Fruit fly (Drosophila melanogaster) whole organism, pupa: ENCODE data around the gene CG43246.

ENCODE experiments used
- CG10348 ChIP-seq: fragments of 200-800 bp; sonication (Bioruptor generic); IDR thresholded peaks from 2 replicates; pipeline ENCODE4 v1.3.6; 2022; ENCODE audit warnings: missing biosample characterization, missing genetic modification characterization
- CG15710 ChIP-seq: fragments of 200-800 bp; sonication (Bioruptor generic); optimal IDR thresholded peaks from 2 replicates; lab custom pipeline; 2018; ENCODE audit warnings: missing biosample characterization, mild to moderate bottlenecking, missing genetic modification characterization, moderate library complexity
- CG32121 ChIP-seq: fragments of 200-800 bp; sonication (Bioruptor generic); IDR thresholded peaks from 2 replicates; pipeline ENCODE4 v1.3.6; 2022; ENCODE audit warnings: missing biosample characterization, missing genetic modification characterization
- CG8159 ChIP-seq: fragments of 200-800 bp; sonication (Bioruptor generic); optimal IDR thresholded peaks from 3 replicates; lab custom pipeline; 2018; ENCODE audit warnings: missing biosample characterization, mild to moderate bottlenecking, missing genetic modification characterization, moderate library complexity
- CG9948 ChIP-seq: fragments of 200-800 bp; sonication (Bioruptor generic); optimal IDR thresholded peaks from 2 replicates; lab custom pipeline; 2018; ENCODE audit warnings: missing biosample characterization, mild to moderate bottlenecking, missing genetic modification characterization, moderate library complexity
- EcR ChIP-seq: fragments of 200-800 bp; sonication (Bioruptor generic); optimal IDR thresholded peaks from 3 replicates; lab custom pipeline; 2019; ENCODE audit warnings: missing biosample characterization, missing genetic modification characterization, mild to moderate bottlenecking, moderate library complexity, missing genetic modification reagents
- Pif1A ChIP-seq: fragments of 200-800 bp; sonication (Bioruptor generic); optimal IDR thresholded peaks from 3 replicates; lab custom pipeline; 2016; ENCODE audit warnings: missing biosample characterization, missing genetic modification characterization
- Snoo ChIP-seq: fragments of 200-800 bp; sonication (Bioruptor generic); optimal IDR thresholded peaks from 3 replicates; lab custom pipeline; 2017; ENCODE audit warnings: missing biosample characterization, mild to moderate bottlenecking, missing genetic modification characterization, inconsistent platforms
- gl ChIP-seq: fragments of 200-800 bp; sonication (Bioruptor generic); optimal IDR thresholded peaks from 2 replicates; lab custom pipeline; 2018; ENCODE audit warnings: missing biosample characterization, mild to moderate bottlenecking, missing genetic modification characterization
- rn ChIP-seq: fragments of 200-800 bp; sonication (Bioruptor generic); IDR thresholded peaks from 2 replicates; pipeline ENCODE4 v1.3.6; 2022; ENCODE audit warnings: missing biosample characterization, missing genetic modification characterization

dm6 chr3L:14543971-14544655 lies 7.7 kb downstream of the CG43246 start:
- TF ChIP-seq gl (tag; lab: Kevin White, UChicago) (peak; percentile 86), Snoo (tag; lab: Kevin White, UChicago) (no peak), EcR (GFP tag; lab: Kevin White, UChicago) (peak; percentile 21), CG9948 (tag; lab: Kevin White, UChicago) (peak; percentile 31), CG10348 (GFP tag; lab: Robert Waterston, UW) (no peak), CG8159 (tag; lab: Kevin White, UChicago) (peak; percentile 69), CG15710 (peak; percentile 64), Pif1A (peak; percentile 70), rn (GFP tag; lab: Robert Waterston, UW) (0 out of 2 replicates have a peak, but pooled peaks have one; percentile 25), CG32121 (peak; percentile 67)
